Fruit fly (Drosophila melanogaster) Kc167 (cell line): ENCODE measurements around the gene hyd.

Source experiments
- Myc ChIP-seq: fragments of >200 bp; optimal IDR thresholded peaks from 2 replicates; lab custom pipeline; 2017; ENCODE audit warnings: missing external identifiers
- Sin3A ChIP-seq: fragments of >200 bp; optimal IDR thresholded peaks from 2 replicates; lab custom pipeline; 2018; ENCODE audit warnings: missing external identifiers
- h ChIP-seq: fragments of >200 bp; optimal IDR thresholded peaks from 3 replicates; lab custom pipeline; 2018; ENCODE audit warnings: missing external identifiers
- insv ChIP-seq: fragments of >200 bp; optimal IDR thresholded peaks from 3 replicates; lab custom pipeline; 2018; ENCODE audit warnings: missing external identifiers
- psq ChIP-seq: fragments of >200 bp; optimal IDR thresholded peaks from 2 replicates; lab custom pipeline; 2017; ENCODE audit warnings: missing external identifiers
- ttk ChIP-seq: sonication (Bioruptor generic); optimal IDR thresholded peaks from 2 replicates; lab custom pipeline; 2017; ENCODE audit warnings: missing external identifiers

hyd gene

DNA sequence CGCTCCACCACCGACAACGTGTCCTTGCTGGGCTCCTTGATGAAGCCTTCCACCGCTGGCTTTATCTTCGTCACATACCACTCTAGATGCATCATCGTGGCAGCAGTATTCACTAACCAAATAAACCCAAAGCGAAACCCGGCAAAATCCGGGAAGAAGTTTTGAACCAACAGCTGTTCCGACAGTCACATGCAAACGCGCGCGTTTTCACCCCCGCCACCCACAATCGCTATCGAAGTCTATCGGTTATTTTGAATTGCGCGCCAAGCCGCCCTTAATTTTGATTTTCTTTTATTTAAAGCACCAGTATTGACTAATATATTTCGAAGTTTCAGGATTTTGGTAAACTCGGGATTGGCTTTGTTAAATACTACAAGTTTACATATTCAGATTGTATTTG is 29.1 kb upstream of the hyd start, which contains the start of gene Tti1:
Gene Tti1 (minus strand): TSS at position 200 of the 400 bp plus-strand sequence.
- TF ChIP-seq Myc (lab: Kevin White, UChicago) (no peak), psq (lab: Kevin White, UChicago) (no peak), h (lab: Kevin White, UChicago) (no peak), ttk (lab: Kevin White, UChicago) (no peak), Sin3A (lab: Kevin White, UChicago) (no peak), insv (lab: Kevin White, UChicago) (no peak)

DNA sequence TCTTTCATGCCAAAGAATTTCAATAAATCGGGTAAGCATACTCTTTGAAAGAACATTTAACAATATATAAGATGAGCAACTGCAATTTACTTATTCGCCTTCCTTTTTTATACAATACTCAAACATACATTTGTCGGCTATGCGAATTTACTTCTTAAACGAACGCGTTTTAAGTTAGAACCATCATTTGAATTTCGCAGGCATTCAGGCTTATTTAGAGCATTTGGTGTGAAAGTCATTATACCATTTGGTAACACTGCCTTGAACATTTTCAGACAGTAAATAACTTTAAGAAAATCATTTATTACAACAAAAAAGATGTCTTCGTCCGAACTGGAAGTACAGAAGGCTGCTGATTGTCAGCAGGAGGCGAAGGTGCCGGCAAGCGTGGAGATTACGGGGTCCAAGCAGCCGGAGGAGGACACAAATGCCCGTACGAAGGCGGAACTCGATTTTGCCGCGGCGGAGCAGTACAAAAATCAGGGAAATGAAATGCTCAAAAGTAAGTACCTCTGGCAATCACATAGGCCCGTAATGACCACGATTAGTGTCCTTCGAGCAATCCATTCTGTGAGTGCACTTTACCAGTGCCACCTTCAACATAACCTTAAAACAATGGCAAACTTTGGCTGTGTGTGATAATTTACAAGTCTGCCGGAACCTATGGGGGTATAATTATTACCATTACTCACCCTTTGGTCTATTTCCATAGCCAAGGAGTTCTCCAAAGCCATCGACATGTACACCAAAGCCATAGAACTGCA is 22.7 kb upstream of the hyd start:
- no peak for TF ChIP-seq h (lab: Kevin White, UChicago)
- no peak for TF ChIP-seq psq (lab: Kevin White, UChicago)
- no peak for TF ChIP-seq ttk (lab: Kevin White, UChicago)
- TF ChIP-seq Sin3A (lab: Kevin White, UChicago), result no peak
- TF ChIP-seq insv (lab: Kevin White, UChicago), result no peak
- TF ChIP-seq Myc (lab: Kevin White, UChicago), result no peak

DNA sequence ATGACTTTTGCATAAGTTTGCCTTT is 22.3 kb upstream of the hyd start, which contains the start of gene PpD3:
Gene PpD3 (plus strand): TSS at position 1 of the 25 bp plus-strand sequence.
- TF ChIP-seq psq (lab: Kevin White, UChicago), result no peak
- no peak for TF ChIP-seq ttk (lab: Kevin White, UChicago)

DNA sequence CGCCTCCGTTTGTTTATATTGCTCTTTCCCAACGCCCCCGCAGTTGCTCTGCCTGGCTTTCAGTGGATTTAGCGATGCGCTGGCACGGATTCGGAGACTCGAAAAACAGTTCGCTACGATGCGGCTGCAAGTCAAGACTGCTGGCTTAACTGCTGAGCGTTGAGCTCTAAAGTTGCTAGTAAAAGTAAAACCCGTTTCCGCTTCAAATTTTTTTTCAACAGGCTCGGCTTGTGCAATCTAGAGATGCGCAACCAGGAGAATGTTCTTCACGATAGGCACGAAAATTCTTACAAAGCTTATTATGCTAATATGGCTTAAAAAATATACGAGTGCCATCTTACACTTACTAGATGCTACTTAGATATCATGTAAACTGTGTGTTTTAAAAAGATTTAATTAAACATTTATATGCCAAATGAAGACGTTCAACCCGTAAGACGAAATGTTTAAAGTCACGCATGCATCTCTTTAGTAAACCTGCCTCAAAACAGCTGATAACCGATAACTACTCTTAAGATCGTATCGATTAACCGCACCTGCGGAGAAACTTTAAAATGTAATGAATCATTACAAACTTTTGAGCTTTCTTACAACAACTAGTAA is 22.0 kb upstream of the hyd start, which contains the start of gene CG12948:
Gene CG12948 (minus strand): TSS at position 473 of the 603 bp plus-strand sequence.
- no peak for TF ChIP-seq ttk (lab: Kevin White, UChicago)
- no peak for TF ChIP-seq h (lab: Kevin White, UChicago)
- no peak for TF ChIP-seq Myc (lab: Kevin White, UChicago)
- no peak for TF ChIP-seq Sin3A (lab: Kevin White, UChicago)
- TF ChIP-seq insv (lab: Kevin White, UChicago), result no peak
- no peak for TF ChIP-seq psq (lab: Kevin White, UChicago)

DNA sequence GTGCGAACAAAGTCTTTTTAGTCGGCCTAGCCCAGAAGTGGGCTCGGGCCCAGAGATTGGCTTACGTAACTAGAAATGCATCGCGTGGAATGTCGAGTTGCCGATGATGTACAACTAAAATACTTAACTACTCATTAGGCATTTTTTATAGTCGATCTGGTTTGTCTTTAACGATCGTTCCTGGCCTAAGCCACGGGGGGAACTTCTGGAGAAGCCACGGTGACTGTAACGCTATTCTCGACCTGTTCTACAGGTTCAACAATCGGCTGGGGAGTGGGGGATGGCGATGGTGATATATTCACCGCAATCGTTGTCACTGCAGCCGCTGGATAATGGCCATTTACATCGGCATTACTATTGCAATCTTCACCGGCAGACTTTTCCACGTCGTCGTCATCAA is 20.9 kb upstream of the hyd start, which contains the start of gene CG34409:
Gene CG34409 (minus strand): TSS at position 101 of the 400 bp plus-strand sequence.
- TF ChIP-seq Myc (lab: Kevin White, UChicago), result no peak
- TF ChIP-seq psq (lab: Kevin White, UChicago), result no peak
- TF ChIP-seq ttk (lab: Kevin White, UChicago), result no peak
- TF ChIP-seq h (lab: Kevin White, UChicago), result no peak
- TF ChIP-seq insv (lab: Kevin White, UChicago), result no peak

DNA sequence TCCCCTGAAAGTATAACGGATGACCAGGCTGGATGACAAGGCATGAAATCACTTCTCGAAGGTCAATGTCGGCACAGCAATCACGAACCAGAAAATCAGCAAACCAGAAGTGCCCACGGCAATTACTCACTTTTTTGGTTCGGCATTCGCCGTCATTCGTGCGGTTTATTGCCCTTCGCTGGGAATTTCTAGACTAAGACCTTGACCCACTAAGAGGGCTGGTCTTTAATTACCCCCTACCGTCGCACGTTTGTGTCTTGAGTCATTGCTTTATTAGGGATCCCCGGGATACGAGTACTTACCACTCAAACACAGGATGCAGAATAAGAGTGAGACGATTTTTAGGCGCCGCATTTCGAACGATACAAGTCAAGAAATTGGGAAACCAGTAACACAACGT is 20.0 kb upstream of the hyd start:
- TF ChIP-seq Sin3A (lab: Kevin White, UChicago) (no peak), ttk (lab: Kevin White, UChicago) (no peak)

DNA sequence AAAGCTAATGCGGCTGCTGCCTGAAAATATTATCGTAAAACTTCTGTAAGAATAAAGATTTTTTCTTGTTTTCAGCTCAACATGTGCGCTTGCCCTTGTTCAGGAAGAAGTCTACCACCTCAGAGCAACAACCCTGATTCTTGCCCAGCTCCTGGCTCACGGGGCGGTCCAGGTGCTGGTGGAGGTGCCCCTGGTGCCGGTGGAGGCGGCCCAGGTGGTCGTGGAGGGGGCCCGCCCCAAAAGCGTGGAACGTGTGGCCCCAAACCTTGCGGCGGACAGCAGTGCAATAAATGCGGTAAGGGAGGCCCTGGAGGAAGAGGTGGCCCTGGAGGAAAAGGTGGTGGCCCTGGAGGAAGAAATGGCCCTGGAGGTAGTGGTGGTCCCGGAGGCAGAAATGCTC is 18.6 kb upstream of the hyd start:
- TF ChIP-seq Sin3A (lab: Kevin White, UChicago) (no peak), Myc (lab: Kevin White, UChicago) (no peak), insv (lab: Kevin White, UChicago) (no peak), ttk (lab: Kevin White, UChicago) (no peak), h (lab: Kevin White, UChicago) (no peak)

DNA sequence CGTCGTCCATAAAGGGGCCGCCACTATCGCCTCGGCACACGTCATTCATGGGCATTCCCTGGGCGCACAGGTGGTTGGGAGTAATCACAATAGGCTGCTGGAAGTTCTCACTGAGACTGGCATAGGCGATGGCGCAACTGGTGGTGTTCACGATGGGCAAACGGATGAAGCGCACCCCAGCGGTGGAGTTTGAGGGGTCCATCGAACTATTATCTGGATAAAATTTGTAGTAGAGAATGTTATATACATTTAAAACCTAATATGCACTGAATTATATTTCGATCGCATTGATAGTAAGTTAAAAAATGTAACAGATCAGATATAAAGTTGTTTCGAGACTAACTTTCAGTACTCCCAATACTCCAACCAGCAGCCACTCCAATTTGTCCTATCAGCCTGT is 17.8 kb upstream of the hyd start, which contains the start of gene CG31415:
Gene CG31415 (plus strand): TSS at position 301 of the 400 bp plus-strand sequence.
- TF ChIP-seq h (lab: Kevin White, UChicago), result no peak
- TF ChIP-seq psq (lab: Kevin White, UChicago), result no peak
- TF ChIP-seq ttk (lab: Kevin White, UChicago), result no peak
- TF ChIP-seq Sin3A (lab: Kevin White, UChicago), result no peak
- TF ChIP-seq Myc (lab: Kevin White, UChicago), result no peak
- TF ChIP-seq insv (lab: Kevin White, UChicago), result no peak

DNA sequence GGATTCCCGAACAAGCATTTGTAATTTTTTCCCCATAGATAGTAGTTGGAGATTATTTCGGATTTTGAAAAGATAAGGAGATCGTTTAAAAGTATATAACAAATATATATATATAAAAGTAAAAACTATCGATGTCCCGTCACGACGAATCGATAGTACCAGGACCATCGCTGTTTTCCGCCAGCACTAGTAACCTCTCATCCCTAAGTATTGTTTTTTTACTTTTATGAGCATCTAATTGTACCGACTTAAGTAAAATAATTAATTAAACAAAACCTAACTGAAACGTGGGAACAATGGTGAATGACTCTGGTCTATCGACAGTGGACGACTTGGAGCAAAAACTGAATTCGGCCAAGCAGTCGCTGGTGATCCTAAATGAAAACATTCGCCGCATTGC is 15.3 kb upstream of the hyd start, which contains the start of gene Pnn:
Gene Pnn (plus strand): TSS at position 187 of the 400 bp plus-strand sequence.
- TF ChIP-seq psq (lab: Kevin White, UChicago) (no peak), insv (lab: Kevin White, UChicago) (no peak), ttk (lab: Kevin White, UChicago) (no peak), Myc (lab: Kevin White, UChicago) (no peak), Sin3A (lab: Kevin White, UChicago) (no peak), h (lab: Kevin White, UChicago) (no peak)

DNA sequence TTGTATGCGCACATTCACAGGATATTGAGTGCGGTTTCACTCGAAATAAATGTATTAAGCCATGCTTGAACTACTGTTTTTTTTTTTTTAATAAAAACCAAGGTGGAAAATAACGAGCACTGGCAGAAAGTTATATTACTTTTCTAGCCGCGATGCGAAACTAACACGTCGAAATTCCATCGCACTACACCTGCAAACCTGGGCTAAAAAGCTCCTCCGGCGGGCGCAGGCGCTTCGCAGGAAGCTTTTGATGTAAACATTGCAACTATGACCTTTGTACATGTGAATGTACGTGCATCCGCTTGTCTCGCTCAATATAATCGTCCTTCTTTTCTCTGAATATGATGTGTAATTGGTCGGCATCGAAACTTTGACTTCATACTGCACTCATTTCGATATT is 14.4 kb upstream of the hyd start, which contains the start of gene side-VII:
Gene side-VII (minus strand): TSS at position 187 of the 400 bp plus-strand sequence.
- TF ChIP-seq h (lab: Kevin White, UChicago) (no peak), Sin3A (lab: Kevin White, UChicago) (no peak), insv (lab: Kevin White, UChicago) (no peak), psq (lab: Kevin White, UChicago) (no peak), Myc (lab: Kevin White, UChicago) (no peak), ttk (lab: Kevin White, UChicago) (no peak)

DNA sequence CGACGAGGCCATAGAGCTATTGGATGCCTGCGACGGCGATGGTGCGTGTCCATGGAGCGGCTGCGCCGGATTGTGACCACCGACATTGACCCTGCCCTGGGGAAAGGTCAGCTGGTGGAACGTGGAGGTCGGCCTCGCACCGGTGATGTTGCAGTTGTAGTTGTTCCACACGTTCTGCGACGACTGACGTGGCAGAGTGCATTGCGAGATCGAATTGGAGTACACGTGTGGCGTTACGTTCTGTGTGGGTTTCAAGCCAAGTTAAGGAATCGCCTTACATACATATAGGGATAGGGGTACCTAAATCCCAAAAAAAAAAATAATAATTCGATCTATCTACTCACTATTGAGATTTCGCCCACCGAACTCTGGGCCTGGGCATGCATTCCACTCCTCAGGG is 9.7 kb upstream of the hyd start:
- TF ChIP-seq Sin3A (lab: Kevin White, UChicago) (no peak), psq (lab: Kevin White, UChicago) (no peak), insv (lab: Kevin White, UChicago) (no peak), h (lab: Kevin White, UChicago) (no peak), ttk (lab: Kevin White, UChicago) (no peak), Myc (lab: Kevin White, UChicago) (no peak)

DNA sequence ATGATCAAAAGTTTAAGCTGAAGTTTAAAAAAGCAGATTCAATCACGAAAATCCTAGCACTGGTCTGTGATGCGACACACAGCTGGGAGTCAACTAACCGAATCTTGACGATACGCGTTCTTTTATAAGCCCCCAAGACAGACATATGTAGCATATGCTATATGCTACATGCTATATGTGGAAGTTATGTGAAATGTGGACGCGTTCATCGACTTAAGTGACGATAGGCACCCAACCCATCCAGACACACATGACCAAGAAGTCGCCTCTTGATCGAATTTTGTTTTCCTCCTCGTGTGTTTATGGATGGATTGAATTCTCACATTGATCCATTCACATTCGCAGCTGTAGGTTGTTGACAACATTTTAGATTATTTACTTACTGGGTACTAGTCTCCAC is 7.7 kb upstream of the hyd start, which contains the start of gene alphaTub85E:
Gene alphaTub85E (minus strand): TSS at position 101 of the 400 bp plus-strand sequence.
- TF ChIP-seq insv (lab: Kevin White, UChicago) (no peak), Myc (lab: Kevin White, UChicago) (no peak), Sin3A (lab: Kevin White, UChicago) (no peak), psq (lab: Kevin White, UChicago) (no peak), h (lab: Kevin White, UChicago) (no peak), ttk (lab: Kevin White, UChicago) (no peak)
